Fruit fly (Drosophila melanogaster): ENCODE results near the gene CG45095.

dm6 chr3R:25137565-25138367, 35.4 kb downstream of the CG45095 start, which contains the start of gene danr:
- TF ChIP-seq Sin3A (optimal IDR thresholded peaks at IDR 0.05) (no peak), psq (optimal IDR thresholded peaks at IDR 0.05) (no peak), ttk (optimal IDR thresholded peaks at IDR 0.05) (no peak), h (optimal IDR thresholded peaks at IDR 0.05) (no peak)

Measured in Kc167 (cell line).